Worm (Caenorhabditis elegans): Measurements from ENCODE around the gene cnc-9.

DNA sequence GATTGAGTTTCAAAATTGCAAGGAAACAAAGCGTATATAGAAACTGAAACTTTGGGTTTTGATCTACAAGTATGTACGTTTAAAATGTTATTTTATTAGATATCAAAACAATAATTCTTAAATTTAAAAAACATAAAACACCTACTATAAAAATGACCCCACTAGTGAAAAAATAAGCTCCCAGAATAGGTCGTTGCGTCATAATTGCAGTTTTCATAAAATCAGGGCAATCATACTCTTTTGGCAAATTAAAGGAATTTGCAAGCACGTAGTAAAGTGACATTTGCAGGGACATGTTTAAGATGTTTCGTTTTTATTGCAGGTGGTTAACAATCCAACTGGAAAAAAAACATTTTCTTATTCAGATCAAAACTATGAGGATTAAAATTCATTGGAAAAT lies 8.5 kb upstream of the cnc-9 start, which contains the start of gene srt-6:
- TF ChIP-seq F13C5.2 (tag; optimal IDR thresholded peaks at IDR 0.05) (no peak), ama-1 (optimal IDR thresholded peaks at IDR 0.05) (no peak), tbx-11 (GFP tag; IDR thresholded peaks at IDR 0.05) (no peak), flt-1 (GFP tag; IDR thresholded peaks at IDR 0.05) (no peak), tbx-37 (GFP tag; conservative IDR thresholded peaks at IDR 0.05) (no peak), ceh-13 (GFP tag; optimal IDR thresholded peaks at IDR 0.05) (no peak), scrt-1 (GFP tag; IDR thresholded peaks at IDR 0.05) (no peak), ceh-36 (tag; optimal IDR thresholded peaks at IDR 0.05) (no peak)

Measured in whole organism, early embryonic.